Worm (Caenorhabditis elegans) whole organism, late embryonic: ENCODE data around the gene idpb-2.

Experiments used
- T23F11.4 ChIP-seq: fragments of 200-800 bp; sonication (Bioruptor generic); optimal IDR thresholded peaks from 2 replicates; lab custom pipeline; 2018; ENCODE audit warnings: mild to moderate bottlenecking, missing genetic modification characterization, missing compliant biosample characterization
- ama-1 ChIP-seq: fragments of 150-350 bp; optimal IDR thresholded peaks from 2 replicates; lab custom pipeline; 2014
- ceh-48 ChIP-seq: sonication (generic microtip); optimal IDR thresholded peaks from 2 replicates; lab custom pipeline; 2016; ENCODE audit warnings: missing genetic modification characterization, inconsistent platforms, missing compliant biosample characterization
- ceh-6 ChIP-seq: fragments of 200-800 bp; sonication (Bioruptor generic); optimal IDR thresholded peaks from 2 replicates; lab custom pipeline; 2018; ENCODE audit warnings: mild to moderate bottlenecking, missing genetic modification characterization, missing compliant biosample characterization
- dmd-4 ChIP-seq: sonication (generic microtip); optimal IDR thresholded peaks from 2 replicates; lab custom pipeline; 2016; ENCODE audit warnings: borderline replicate concordance, missing genetic modification characterization, missing compliant biosample characterization
- hlh-30 ChIP-seq: sonication (generic microtip); optimal IDR thresholded peaks from 2 replicates; lab custom pipeline; 2017; ENCODE audit warnings: antibody characterized with exemption, missing genetic modification characterization, missing compliant biosample characterization; ENCODE audit not compliant: insufficient read depth
- hlh-8 ChIP-seq: sonication (generic microtip); optimal IDR thresholded peaks from 2 replicates; lab custom pipeline; 2016; ENCODE audit warnings: missing genotype, missing genetic modification characterization, missing compliant biosample characterization
- nhr-11 ChIP-seq: fragments of 150-350 bp; optimal IDR thresholded peaks from 2 replicates; lab custom pipeline; 2014; ENCODE audit warnings: missing biosample characterization, missing genetic modification characterization
- pat-9 ChIP-seq: fragments of 200-800 bp; sonication (Bioruptor generic); optimal IDR thresholded peaks from 2 replicates; lab custom pipeline; 2018; ENCODE audit warnings: mild to moderate bottlenecking, missing genetic modification characterization, moderate library complexity, missing compliant biosample characterization
- pha-4 ChIP-seq: fragments of 150-350 bp; optimal IDR thresholded peaks from 2 replicates; lab custom pipeline; 2018; ENCODE audit warnings: missing biosample characterization, missing genetic modification reagents, missing genetic modification characterization
- ref-2 ChIP-seq: sonication (generic microtip); optimal IDR thresholded peaks from 2 replicates; lab custom pipeline; 2016; ENCODE audit warnings: missing genetic modification characterization, missing compliant biosample characterization
- sox-4 ChIP-seq: sonication (generic microtip); optimal IDR thresholded peaks from 2 replicates; lab custom pipeline; 2017; ENCODE audit warnings: mild to moderate bottlenecking, missing genetic modification characterization, inconsistent platforms, missing compliant biosample characterization

- TF ChIP-seq hlh-8 (tag; lab: Kevin White, UChicago) (no peak), ceh-6 (GFP tag; lab: Kevin White, UChicago) (no peak), sox-4 (tag; lab: Kevin White, UChicago) (no peak), pat-9 (tag; lab: Kevin White, UChicago) (no peak), hlh-30 (tag; lab: Kevin White, UChicago) (no peak), ama-1 (lab: Kevin White, UChicago) (no peak), dmd-4 (tag; lab: Kevin White, UChicago) (no peak), nhr-11 (tag; lab: Kevin White, UChicago) (no peak), ceh-48 (tag; lab: Kevin White, UChicago) (no peak), pha-4 (no peak), ref-2 (tag; lab: Kevin White, UChicago) (no peak), T23F11.4 (GFP tag; lab: Kevin White, UChicago) (no peak)
Observed at ce11 chrII:5031612-5032011, 37.8 kb downstream of the idpb-2 start, which contains the start of gene wdr-83.
